Fruit fly (Drosophila melanogaster): ENCODE measurements around the gene Csk.

Gene Csk

DNA sequence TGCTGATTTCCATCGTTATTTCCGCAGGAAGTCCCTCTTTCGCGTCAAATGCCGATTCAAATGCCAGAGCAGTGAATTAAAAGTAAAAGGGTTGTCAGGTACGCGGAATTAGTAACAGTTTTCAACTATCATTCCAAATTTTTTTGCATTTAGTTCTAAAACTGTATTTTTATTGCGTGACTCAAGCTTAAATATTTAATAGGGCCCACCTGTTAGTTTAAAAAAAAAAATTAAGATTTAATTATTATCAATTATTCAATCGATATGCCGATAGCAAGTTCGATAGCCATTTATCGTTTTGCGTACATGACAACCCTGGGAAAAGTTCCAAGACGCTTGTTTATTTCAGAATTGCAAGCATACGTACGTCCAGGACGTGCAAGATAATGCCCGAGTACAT is 27.5 kb downstream of the Csk start, which contains the start of gene CG14711:
TSS of gene CG14711 (plus strand) at position 315 of the 400 bp plus-strand sequence.
- TF ChIP-seq Pif1B (GFP tag; optimal IDR thresholded peaks at IDR 0.05) (no peak), Snoo (tag; optimal IDR thresholded peaks at IDR 0.05) (peak; percentile 70), CG10348 (GFP tag; IDR thresholded peaks at IDR 0.05) (no peak), CG17806 (tag; optimal IDR thresholded peaks at IDR 0.05) (peak; percentile 70), rn (GFP tag; IDR thresholded peaks at IDR 0.05) (peak; percentile 36), Pif1A (GFP tag; optimal IDR thresholded peaks at IDR 0.05) (no peak), CG15710 (tag; optimal IDR thresholded peaks at IDR 0.05) (peak; percentile 75), fd96Ca (GFP tag; IDR thresholded peaks at IDR 0.05) (no peak), CG13204 (GFP tag; optimal IDR thresholded peaks at IDR 0.05) (no peak), CG9948 (tag; optimal IDR thresholded peaks at IDR 0.05) (peak; percentile 58), gl (tag; optimal IDR thresholded peaks at IDR 0.05) (peak; percentile 31), CG32121 (GFP tag; IDR thresholded peaks at IDR 0.05) (peak; percentile 78), Ets98B (GFP tag; IDR thresholded peaks at IDR 0.05) (peak; percentile 77), CG4496 (GFP tag; IDR thresholded peaks at IDR 0.05) (peak; percentile 79; the same call in 2 of the 3 replicates), CG34367 (tag; optimal IDR thresholded peaks at IDR 0.05) (peak; percentile 61), EcR (GFP tag; optimal IDR thresholded peaks at IDR 0.05) (no peak)

DNA sequence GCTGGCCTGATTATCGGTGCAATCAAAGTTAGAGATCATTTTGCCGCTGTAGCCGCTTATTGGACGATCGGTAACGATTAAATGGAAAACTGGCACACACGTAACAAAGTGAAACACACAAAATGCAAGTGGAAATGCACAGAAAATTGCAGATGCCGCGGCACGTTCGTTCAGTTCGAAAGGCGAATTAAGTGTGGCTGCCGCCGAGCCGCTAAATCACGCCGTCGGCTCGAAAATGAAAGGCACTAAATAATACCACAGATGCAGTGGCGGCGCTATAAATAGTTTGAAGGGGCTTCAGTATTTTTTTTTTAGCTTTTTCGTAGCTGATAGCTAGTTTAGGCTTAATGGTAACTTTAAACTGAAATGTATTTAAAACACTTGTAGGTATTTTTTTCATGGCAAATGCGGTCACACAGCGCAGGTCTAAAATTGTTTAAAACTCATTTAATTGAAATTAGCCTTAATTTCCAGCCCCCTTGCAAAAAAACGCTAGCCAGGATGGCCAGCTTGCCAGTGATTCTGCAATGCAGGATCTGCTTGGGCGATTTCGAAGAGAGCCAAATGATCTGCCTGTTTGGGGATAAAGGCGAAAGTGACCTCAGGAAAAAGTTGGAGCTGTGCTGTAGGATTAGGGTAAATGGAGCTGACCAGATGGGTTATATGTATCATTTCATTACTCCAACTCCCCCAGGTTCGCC is 30.6 kb downstream of the Csk start, which contains the start of the genes Jupiter and CG14710:
TSS of gene Jupiter (minus strand) at position 198 of the 701 bp plus-strand sequence.
TSS of gene CG14710 (plus strand) at position 382 of the 701 bp plus-strand sequence.
- peak; percentile 35 for TF ChIP-seq CG15710 (tag; optimal IDR thresholded peaks at IDR 0.05)
- TF ChIP-seq CG4496 (GFP tag; IDR thresholded peaks at IDR 0.05): peak; percentile 58
- peak; percentile 31 for TF ChIP-seq gl (tag; optimal IDR thresholded peaks at IDR 0.05)
- TF ChIP-seq Snoo (tag; optimal IDR thresholded peaks at IDR 0.05): peak; percentile 37
- TF ChIP-seq D1 (tag; optimal IDR thresholded peaks at IDR 0.05): no peak
- no peak for TF ChIP-seq CG8301 (tag; optimal IDR thresholded peaks at IDR 0.05)
- peak; percentile 51; the same call in 2 of the 3 replicates for TF ChIP-seq fd96Ca (GFP tag; IDR thresholded peaks at IDR 0.05)
- TF ChIP-seq Pif1A (GFP tag; optimal IDR thresholded peaks at IDR 0.05): no peak
- TF ChIP-seq Pif1B (GFP tag; optimal IDR thresholded peaks at IDR 0.05): no peak
- TF ChIP-seq CG10348 (GFP tag; IDR thresholded peaks at IDR 0.05): no peak
- peak; percentile 61; the same call in 1 of the 2 replicates for TF ChIP-seq Ets98B (GFP tag; IDR thresholded peaks at IDR 0.05)
- TF ChIP-seq CG32121 (GFP tag; IDR thresholded peaks at IDR 0.05): peak; percentile 57; the same call in 1 of the 2 replicates
- peak; percentile 44; the same call in 1 of the 2 replicates for TF ChIP-seq rn (GFP tag; IDR thresholded peaks at IDR 0.05)
- peak; percentile 39 for TF ChIP-seq CG17806 (tag; optimal IDR thresholded peaks at IDR 0.05)
- TF ChIP-seq CG8159 (tag; optimal IDR thresholded peaks at IDR 0.05): peak; percentile 41
- TF ChIP-seq EcR (GFP tag; optimal IDR thresholded peaks at IDR 0.05): peak; percentile 42
- no peak for TF ChIP-seq CG9948 (tag; optimal IDR thresholded peaks at IDR 0.05)
- no peak for TF ChIP-seq CG34367 (tag; optimal IDR thresholded peaks at IDR 0.05)
- TF ChIP-seq CG13204 (GFP tag; optimal IDR thresholded peaks at IDR 0.05): no peak
- TF ChIP-seq CG14655 (GFP tag; optimal IDR thresholded peaks at IDR 0.05): no peak
- TF ChIP-seq CG12605 (GFP tag; IDR thresholded peaks at IDR 0.05): no peak

DNA sequence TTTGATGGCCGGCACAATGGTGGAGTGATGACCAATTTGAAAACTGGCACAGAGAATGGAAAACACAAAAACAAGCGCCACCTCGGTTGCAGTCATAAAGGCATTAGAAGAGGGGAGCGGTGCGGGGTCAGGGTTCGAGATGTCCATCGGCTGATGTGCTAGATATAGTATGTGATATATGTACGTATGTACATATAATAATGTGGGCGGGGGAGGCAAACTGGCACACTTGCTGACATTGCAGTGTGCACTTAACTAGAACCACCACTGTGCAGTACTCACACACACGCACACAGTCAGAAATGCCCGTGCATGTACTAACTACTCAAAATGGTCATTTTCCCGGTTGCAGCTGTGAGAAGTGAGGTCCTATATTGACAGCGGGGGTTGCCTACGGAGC is 31.6 kb downstream of the Csk start:
- no peak for TF ChIP-seq rn (GFP tag; IDR thresholded peaks at IDR 0.05)
- TF ChIP-seq CG4496 (GFP tag; IDR thresholded peaks at IDR 0.05): 0 out of 3 replicates have a peak, but pooled peaks have one; percentile 14
- TF ChIP-seq CG32121 (GFP tag; IDR thresholded peaks at IDR 0.05): 0 out of 2 replicates have a peak, but pooled peaks have one; percentile 22

dm6 chr3R:11617849-11618248 is 32.7 kb downstream of the Csk start:
- TF ChIP-seq fd96Ca (GFP tag; IDR thresholded peaks at IDR 0.05): peak; percentile 51; the same call in 1 of the 3 replicates
- peak; percentile 68 for TF ChIP-seq EcR (GFP tag; optimal IDR thresholded peaks at IDR 0.05)
- no peak for TF ChIP-seq CG8159 (tag; optimal IDR thresholded peaks at IDR 0.05)
- TF ChIP-seq CG4496 (GFP tag; IDR thresholded peaks at IDR 0.05): peak; percentile 41; the same call in 2 of the 3 replicates

dm6 chr3R:11617363-11617762 is 33.1 kb downstream of the Csk start:
- TF ChIP-seq fd96Ca (GFP tag; IDR thresholded peaks at IDR 0.05) (0 out of 3 replicates have a peak, but pooled peaks have one; percentile 40), CG4496 (GFP tag; IDR thresholded peaks at IDR 0.05) (peak; percentile 38; the same call in 1 of the 3 replicates), CG17806 (tag; optimal IDR thresholded peaks at IDR 0.05) (peak; percentile 45), Ets98B (GFP tag; IDR thresholded peaks at IDR 0.05) (peak; percentile 38; the same call in 1 of the 2 replicates), CG12605 (GFP tag; IDR thresholded peaks at IDR 0.05) (0 out of 2 replicates have a peak, but pooled peaks have one; percentile 41), CG34367 (tag; optimal IDR thresholded peaks at IDR 0.05) (peak; percentile 18), CG32121 (GFP tag; IDR thresholded peaks at IDR 0.05) (no peak), Snoo (tag; optimal IDR thresholded peaks at IDR 0.05) (no peak), CG10348 (GFP tag; IDR thresholded peaks at IDR 0.05) (no peak), Pif1A (GFP tag; optimal IDR thresholded peaks at IDR 0.05) (no peak), Pif1B (GFP tag; optimal IDR thresholded peaks at IDR 0.05) (no peak), CG8301 (tag; optimal IDR thresholded peaks at IDR 0.05) (peak; percentile 76), CG9948 (tag; optimal IDR thresholded peaks at IDR 0.05) (peak; percentile 52), CG14655 (GFP tag; optimal IDR thresholded peaks at IDR 0.05) (peak; percentile 78), CG8159 (tag; optimal IDR thresholded peaks at IDR 0.05) (peak; percentile 30), CG15710 (tag; optimal IDR thresholded peaks at IDR 0.05) (peak; percentile 15), EcR (GFP tag; optimal IDR thresholded peaks at IDR 0.05) (no peak), D1 (tag; optimal IDR thresholded peaks at IDR 0.05) (no peak), gl (tag; optimal IDR thresholded peaks at IDR 0.05) (peak; percentile 23)
